Worm (Caenorhabditis elegans) whole organism, L2 larva: Measurements from ENCODE around the gene T05H10.8.

ENCODE experiments used
- C34F6.9 ChIP-seq: fragments of 150-350 bp; optimal IDR thresholded peaks from 2 replicates; lab custom pipeline; 2014; ENCODE audit warnings: missing biosample characterization, missing genetic modification characterization
- F13H6.1 ChIP-seq: sonication (generic microtip); optimal IDR thresholded peaks from 2 replicates; lab custom pipeline; 2016; ENCODE audit warnings: missing genetic modification characterization, missing compliant biosample characterization
- Y55F3AM.14 ChIP-seq: fragments of 200-800 bp; sonication (Bioruptor generic); optimal IDR thresholded peaks from 2 replicates; lab custom pipeline; 2018; ENCODE audit warnings: mild to moderate bottlenecking, missing genetic modification characterization, missing compliant biosample characterization
- alr-1 ChIP-seq: fragments of 150-350 bp; optimal IDR thresholded peaks from 2 replicates; lab custom pipeline; 2014; ENCODE audit warnings: missing biosample characterization, missing genetic modification characterization
- aly-2 ChIP-seq: fragments of 150-350 bp; optimal IDR thresholded peaks from 2 replicates; lab custom pipeline; 2014; ENCODE audit warnings: missing biosample characterization, missing genetic modification characterization
- ama-1 ChIP-seq: fragments of 150-350 bp; optimal IDR thresholded peaks from 2 replicates; lab custom pipeline; 2018; ENCODE audit warnings: inconsistent platforms
- blmp-1 ChIP-seq: sonication (generic microtip); optimal IDR thresholded peaks from 2 replicates; lab custom pipeline; 2017; ENCODE audit warnings: missing genetic modification characterization, mild to moderate bottlenecking, missing compliant biosample characterization, antibody characterized with exemption, moderate library complexity; ENCODE audit not compliant: insufficient read depth
- ceh-16 ChIP-seq: fragments of 150-350 bp; optimal IDR thresholded peaks from 2 replicates; lab custom pipeline; 2014; ENCODE audit warnings: missing biosample characterization, missing genetic modification characterization
- ceh-82 ChIP-seq: fragments of 150-350 bp; optimal IDR thresholded peaks from 2 replicates; lab custom pipeline; 2014; ENCODE audit warnings: missing biosample characterization, missing genetic modification characterization
- crh-2 ChIP-seq: sonication (generic microtip); optimal IDR thresholded peaks from 2 replicates; lab custom pipeline; 2017; ENCODE audit warnings: missing biosample characterization, missing genetic modification characterization
- dmd-4 ChIP-seq: sonication (generic microtip); optimal IDR thresholded peaks from 2 replicates; lab custom pipeline; 2017; ENCODE audit warnings: missing biosample characterization, missing genetic modification characterization
- egl-27 ChIP-seq: sonication (generic microtip); optimal IDR thresholded peaks from 3 replicates; lab custom pipeline; 2017; ENCODE audit warnings: missing biosample characterization, missing genetic modification reagents, missing genetic modification characterization
- elt-1 ChIP-seq: fragments of 150-350 bp; optimal IDR thresholded peaks from 2 replicates; lab custom pipeline; 2014; ENCODE audit warnings: missing biosample characterization, missing genetic modification characterization
- fos-1 ChIP-seq: fragments of 150-350 bp; optimal IDR thresholded peaks from 2 replicates; lab custom pipeline; 2014; ENCODE audit warnings: missing biosample characterization, missing genetic modification characterization
- gmeb-1 ChIP-seq: fragments of 150-350 bp; optimal IDR thresholded peaks from 2 replicates; lab custom pipeline; 2014; ENCODE audit warnings: missing biosample characterization, missing genetic modification characterization
- lin-11 ChIP-seq: fragments of 150-350 bp; sonication (generic microtip); optimal IDR thresholded peaks from 2 replicates; lab custom pipeline; 2014; ENCODE audit warnings: missing biosample characterization, missing genetic modification characterization, inconsistent platforms, mixed read lengths
- lin-13 ChIP-seq: fragments of 150-350 bp; optimal IDR thresholded peaks from 2 replicates; lab custom pipeline; 2014; ENCODE audit warnings: missing biosample characterization, missing genetic modification reagents, missing genetic modification characterization
- lsy-2 ChIP-seq, 2 experiments: fragments of 150-350 bp in 1 of 2; sonication (generic microtip) in 1 of 2; optimal IDR thresholded peaks; 2 replicates each; lab custom pipeline; 2014 to 2017; ENCODE audit warnings: missing biosample characterization in 2 of 2, missing genetic modification characterization in 2 of 2
- mdl-1 ChIP-seq, 2 experiments: fragments of 150-350 bp in 1 of 2; sonication (generic microtip) in 1 of 2; optimal IDR thresholded peaks; 2 replicates each; lab custom pipeline; 2017; ENCODE audit warnings: missing biosample characterization in 2 of 2, missing genetic modification characterization in 2 of 2
- nhr-10 ChIP-seq: sonication (generic microtip); optimal IDR thresholded peaks from 2 replicates; lab custom pipeline; 2017; ENCODE audit warnings: missing biosample characterization, missing genetic modification characterization
- nhr-11 ChIP-seq: fragments of 150-350 bp; optimal IDR thresholded peaks from 2 replicates; lab custom pipeline; 2014; ENCODE audit warnings: missing biosample characterization, missing genetic modification characterization
- nhr-12 ChIP-seq: fragments of 150-350 bp; optimal IDR thresholded peaks from 2 replicates; lab custom pipeline; 2014; ENCODE audit warnings: missing biosample characterization, missing genetic modification characterization
- nhr-129 ChIP-seq: fragments of 150-350 bp; optimal IDR thresholded peaks from 2 replicates; lab custom pipeline; 2014; ENCODE audit warnings: missing biosample characterization, missing genetic modification characterization
- nhr-21 ChIP-seq: fragments of 150-350 bp; optimal IDR thresholded peaks from 2 replicates; lab custom pipeline; 2014; ENCODE audit warnings: missing biosample characterization, missing genetic modification characterization
- nhr-25 ChIP-seq: fragments of 150-350 bp; sonication (generic microtip); optimal IDR thresholded peaks from 3 replicates; lab custom pipeline; 2014; ENCODE audit warnings: missing biosample characterization, missing genetic modification characterization
- nhr-6 ChIP-seq: fragments of 150-350 bp; optimal IDR thresholded peaks from 2 replicates; lab custom pipeline; 2014; ENCODE audit warnings: missing biosample characterization, missing genetic modification characterization
- nhr-77 ChIP-seq: fragments of 150-350 bp; optimal IDR thresholded peaks from 2 replicates; lab custom pipeline; 2014; ENCODE audit warnings: missing biosample characterization, missing genetic modification characterization
- sem-4 ChIP-seq: fragments of 150-350 bp; optimal IDR thresholded peaks from 2 replicates; lab custom pipeline; 2014; ENCODE audit warnings: missing biosample characterization, missing genetic modification reagents, missing genetic modification characterization
- sma-3 ChIP-seq: sonication (generic microtip); optimal IDR thresholded peaks from 2 replicates; lab custom pipeline; 2016; ENCODE audit warnings: missing genetic modification reagents, missing genetic modification characterization, missing compliant biosample characterization
- sma-9 ChIP-seq, 2 experiments: fragments of 150-350 bp in 1 of 2; sonication (generic microtip) in 1 of 2; optimal IDR thresholded peaks; 2 replicates each; lab custom pipeline; 2014 to 2016; ENCODE audit warnings: missing genetic modification characterization in 2 of 2, mild to moderate bottlenecking in 1 of 2, missing biosample characterization in 1 of 2, missing compliant biosample characterization in 1 of 2, missing genetic modification reagents in 1 of 2, moderate library complexity in 1 of 2
- snpc-4 ChIP-seq: fragments of 150-350 bp; optimal IDR thresholded peaks from 2 replicates; lab custom pipeline; 2014; ENCODE audit warnings: missing biosample characterization, missing genetic modification characterization
- unc-55 ChIP-seq: fragments of 150-350 bp; sonication (generic microtip); optimal IDR thresholded peaks from 3 replicates; lab custom pipeline; 2014; ENCODE audit warnings: missing biosample characterization, missing genetic modification reagents, missing genetic modification characterization
- zag-1 ChIP-seq: fragments of 150-350 bp; optimal IDR thresholded peaks from 2 replicates; lab custom pipeline; 2014; ENCODE audit warnings: missing biosample characterization, missing genetic modification characterization
- ztf-1 ChIP-seq: fragments of 200-800 bp; sonication (Bioruptor generic); conservative IDR thresholded peaks from 2 replicates; pipeline ENCODE4 v1.3.6; 2022; ENCODE audit warnings: missing genetic modification characterization, missing compliant biosample characterization
- ztf-4 ChIP-seq: fragments of 150-350 bp; optimal IDR thresholded peaks from 2 replicates; lab custom pipeline; 2014; ENCODE audit warnings: missing biosample characterization, missing genetic modification characterization

Gene T05H10.8

DNA sequence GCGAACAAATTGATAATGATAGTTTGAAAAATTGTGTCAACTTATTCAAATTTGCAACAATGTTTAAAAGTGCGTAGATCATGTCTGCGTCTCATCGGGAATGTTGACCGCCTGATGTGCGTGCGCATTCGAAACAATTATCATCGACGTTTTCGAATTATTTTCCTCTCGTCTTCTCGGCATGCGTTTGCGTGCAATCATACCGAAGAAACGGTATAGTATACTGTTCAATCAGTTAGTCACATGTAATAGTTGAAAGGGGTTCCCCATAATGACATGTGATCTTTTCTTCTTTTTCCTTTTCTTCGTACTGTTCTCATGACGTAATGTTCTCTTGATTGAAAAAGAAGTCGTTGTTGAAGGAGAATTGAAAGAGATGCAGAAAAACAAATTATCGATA lies 42.1 kb upstream of the T05H10.8 start:
- peak; percentile 12 for TF ChIP-seq lin-13
- TF ChIP-seq egl-27 (tag; lab: Kevin White, UChicago): peak; percentile 51
- peak; percentile 92 for TF ChIP-seq nhr-129
- TF ChIP-seq mdl-1 (tag; optimal IDR thresholded peaks at IDR 0.05; lab: Kevin White, UChicago): peak; percentile 82 to 86
- TF ChIP-seq nhr-11 (tag; lab: Kevin White, UChicago): no peak
- peak; percentile 97 for TF ChIP-seq nhr-21
- no peak for TF ChIP-seq nhr-12 (tag; lab: Kevin White, UChicago)
- TF ChIP-seq zag-1 (tag; lab: Kevin White, UChicago): no peak
- TF ChIP-seq sma-9 (GFP tag; optimal IDR thresholded peaks at IDR 0.05; lab: Kevin White, UChicago): peak; percentile 98
- TF ChIP-seq sma-9 (tag; optimal IDR thresholded peaks at IDR 0.05; lab: Kevin White, UChicago): no peak
- peak; percentile 94 for TF ChIP-seq sma-3 (GFP tag; lab: Kevin White, UChicago)
- TF ChIP-seq ztf-1 (GFP tag; lab: Robert Waterston, UW): no peak
- TF ChIP-seq nhr-6: peak; percentile 51
- TF ChIP-seq nhr-25 (tag; lab: Kevin White, UChicago): peak; percentile 97
- TF ChIP-seq ceh-16 (tag; lab: Kevin White, UChicago): peak; percentile 38
- no peak for TF ChIP-seq nhr-77
- TF ChIP-seq fos-1 (tag; lab: Kevin White, UChicago): peak; percentile 75
- no peak for TF ChIP-seq elt-1
- no peak for TF ChIP-seq alr-1
- TF ChIP-seq blmp-1 (tag; lab: Kevin White, UChicago): peak; percentile 65
- TF ChIP-seq crh-2 (tag; lab: Kevin White, UChicago): peak; percentile 83
- TF ChIP-seq C34F6.9 (tag; lab: Kevin White, UChicago): peak; percentile 49
- TF ChIP-seq lsy-2 (tag; optimal IDR thresholded peaks at IDR 0.05; lab: Kevin White, UChicago): peak in 1 of 2 experiments; percentile 74
- TF ChIP-seq gmeb-1 (tag; lab: Kevin White, UChicago): peak; percentile 75
- TF ChIP-seq ztf-4: peak; percentile 54
- peak; percentile 20 for TF ChIP-seq ama-1
- peak; percentile 35 for TF ChIP-seq F13H6.1 (tag; lab: Kevin White, UChicago)
- TF ChIP-seq, all 48 proteins: peak for 19

DNA sequence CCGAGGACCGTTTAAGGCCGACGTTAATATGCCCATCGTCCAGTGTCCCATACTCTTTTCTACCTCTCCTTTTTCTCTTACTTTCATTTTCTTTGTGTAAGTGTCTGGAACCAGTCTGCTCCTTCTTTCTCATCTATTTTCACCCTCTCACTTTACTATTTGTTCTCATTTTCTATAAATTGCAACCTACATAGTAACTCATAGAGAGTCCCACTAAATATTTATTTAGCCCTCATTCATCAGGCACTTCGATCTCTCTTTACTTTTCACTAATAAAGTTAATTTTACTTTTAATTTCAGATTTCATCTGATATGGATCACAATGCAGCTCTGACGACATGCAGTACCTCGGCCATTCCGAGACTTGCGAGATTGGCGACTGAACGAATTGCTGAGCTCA lies 41.5 kb upstream of the T05H10.8 start, which contains the start of gene zyg-11:
zyg-11 (plus strand) TSS at position 301 of the 400 bp plus-strand sequence.
- TF ChIP-seq unc-55 (GFP tag; lab: Kevin White, UChicago) (peak; percentile 49), sem-4 (tag; lab: Kevin White, UChicago) (no peak), lin-11 (tag; lab: Kevin White, UChicago) (no peak), nhr-6 (no peak), Y55F3AM.14 (GFP tag; lab: Kevin White, UChicago) (no peak), alr-1 (no peak), sma-9 (GFP tag; optimal IDR thresholded peaks at IDR 0.05; lab: Kevin White, UChicago) (no peak), sma-9 (tag; optimal IDR thresholded peaks at IDR 0.05; lab: Kevin White, UChicago) (no peak)

DNA sequence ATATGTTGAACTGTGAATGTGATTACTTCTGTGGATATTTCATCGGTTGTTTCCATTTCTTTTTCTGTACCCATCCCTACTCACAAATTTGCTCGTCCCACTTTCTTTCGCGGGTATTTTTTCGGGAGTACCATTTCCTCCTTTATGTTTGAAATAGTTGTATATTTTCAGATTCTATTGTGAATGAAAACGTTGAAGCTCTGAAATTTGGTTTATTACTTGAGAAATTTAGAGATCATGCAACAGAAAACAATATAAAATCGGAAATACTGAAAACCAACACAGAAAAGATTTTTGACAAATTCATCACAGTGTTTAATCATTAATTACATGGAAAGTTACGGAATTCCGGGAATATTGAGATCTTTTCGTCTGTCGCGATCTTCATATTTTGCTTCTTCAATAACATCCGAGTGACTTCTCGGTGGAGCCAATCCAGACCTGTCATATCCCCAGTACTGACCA lies 38.3 kb upstream of the T05H10.8 start:
- no peak for TF ChIP-seq crh-2 (tag; lab: Kevin White, UChicago)
- TF ChIP-seq nhr-25 (tag; lab: Kevin White, UChicago): peak; percentile 36
- TF ChIP-seq aly-2: no peak
- TF ChIP-seq sma-3 (GFP tag; lab: Kevin White, UChicago): peak; percentile 60
- no peak for TF ChIP-seq alr-1
- peak; percentile 15 for TF ChIP-seq F13H6.1 (tag; lab: Kevin White, UChicago)
- TF ChIP-seq elt-1: no peak
- TF ChIP-seq egl-27 (tag; lab: Kevin White, UChicago): no peak
- no peak for TF ChIP-seq Y55F3AM.14 (GFP tag; lab: Kevin White, UChicago)
- TF ChIP-seq nhr-21: no peak
- TF ChIP-seq blmp-1 (tag; lab: Kevin White, UChicago): peak; percentile 14
- no peak for TF ChIP-seq ceh-82
- no peak for TF ChIP-seq ztf-1 (GFP tag; lab: Robert Waterston, UW)
- peak; percentile 58 for TF ChIP-seq ztf-4
- TF ChIP-seq lin-11 (tag; lab: Kevin White, UChicago): no peak
- TF ChIP-seq sma-9 (GFP tag; optimal IDR thresholded peaks at IDR 0.05; lab: Kevin White, UChicago): no peak
- TF ChIP-seq sma-9 (tag; optimal IDR thresholded peaks at IDR 0.05; lab: Kevin White, UChicago): no peak
- TF ChIP-seq snpc-4 (tag; lab: Kevin White, UChicago): no peak
- TF ChIP-seq nhr-10: no peak
- no peak for TF ChIP-seq dmd-4 (tag; lab: Kevin White, UChicago)

DNA sequence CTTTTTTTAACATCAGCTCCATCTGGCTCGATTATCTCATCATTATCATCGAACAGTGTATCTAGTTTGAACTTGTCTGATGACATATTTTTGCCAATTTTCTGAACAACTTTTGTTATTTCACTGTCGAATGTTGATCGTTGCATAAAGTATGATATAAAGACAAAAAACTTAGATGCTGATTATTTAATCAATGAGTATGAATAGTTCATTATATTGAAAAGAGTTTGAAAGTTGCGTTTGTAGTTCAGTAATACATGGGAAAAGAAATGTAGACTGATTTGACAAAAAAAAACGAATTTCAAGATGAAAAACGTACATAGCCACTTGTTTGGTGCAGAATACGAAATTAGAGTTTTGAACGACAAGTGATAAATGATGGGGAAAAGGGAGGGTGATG lies 36.4 kb upstream of the T05H10.8 start, which contains the start of gene hda-2:
hda-2 (minus strand) TSS at position 101 of the 400 bp plus-strand sequence.
- no peak for TF ChIP-seq nhr-77
- no peak for TF ChIP-seq gmeb-1 (tag; lab: Kevin White, UChicago)
- TF ChIP-seq sma-3 (GFP tag; lab: Kevin White, UChicago): no peak
- no peak for TF ChIP-seq blmp-1 (tag; lab: Kevin White, UChicago)
- no peak for TF ChIP-seq fos-1 (tag; lab: Kevin White, UChicago)
- TF ChIP-seq F13H6.1 (tag; lab: Kevin White, UChicago): no peak
- TF ChIP-seq alr-1: no peak
- TF ChIP-seq sma-9 (GFP tag; optimal IDR thresholded peaks at IDR 0.05; lab: Kevin White, UChicago): no peak
- no peak for TF ChIP-seq sma-9 (tag; optimal IDR thresholded peaks at IDR 0.05; lab: Kevin White, UChicago)
